Worm (Caenorhabditis elegans) whole organism, L1 larva: Measurements from ENCODE around the gene srx-6.
"Not testable (repeated sequence)": the region's sequence is repeated elsewhere in the genome, so short reads cannot be mapped to it uniquely, and the experiment has no call there.

Experiments used
- C04F5.9 ChIP-seq: sonication (generic microtip); optimal IDR thresholded peaks from 2 replicates; lab custom pipeline; 2016; ENCODE audit warnings: missing genetic modification characterization, missing compliant biosample characterization
- C34B4.2 ChIP-seq: sonication (generic microtip); optimal IDR thresholded peaks from 2 replicates; lab custom pipeline; 2017; ENCODE audit warnings: mild to moderate bottlenecking, missing genetic modification characterization, missing compliant biosample characterization
- F16B12.6 ChIP-seq: fragments of 150-350 bp; optimal IDR thresholded peaks from 2 replicates; lab custom pipeline; 2014; ENCODE audit warnings: missing biosample characterization, missing genetic modification characterization
- aha-1 ChIP-seq: fragments of 150-350 bp; optimal IDR thresholded peaks from 2 replicates; lab custom pipeline; 2014; ENCODE audit warnings: missing biosample characterization, missing genetic modification characterization
- alr-1 ChIP-seq: fragments of 200-800 bp; sonication (Bioruptor generic); optimal IDR thresholded peaks from 2 replicates; lab custom pipeline; 2018; ENCODE audit warnings: borderline replicate concordance, mild to moderate bottlenecking, missing genetic modification characterization, missing compliant biosample characterization
- aly-2 ChIP-seq: fragments of 150-350 bp; optimal IDR thresholded peaks from 2 replicates; lab custom pipeline; 2014; ENCODE audit warnings: missing biosample characterization, missing genetic modification characterization
- blmp-1 ChIP-seq: fragments of 150-350 bp; optimal IDR thresholded peaks from 2 replicates; lab custom pipeline; 2014; ENCODE audit warnings: missing biosample characterization, missing genetic modification characterization
- ceh-63 ChIP-seq: fragments of 200-800 bp; sonication (Bioruptor generic); optimal IDR thresholded peaks from 2 replicates; lab custom pipeline; 2018; ENCODE audit warnings: mild to moderate bottlenecking, missing genetic modification characterization, missing compliant biosample characterization
- dpl-1 ChIP-seq, 3 experiments: fragments of 150-350 bp in 2 of 3; sonication (generic microtip) in 1 of 3; optimal IDR thresholded peaks; 2 replicates each; lab custom pipeline; 2014 to 2017; ENCODE audit warnings: missing biosample characterization in 3 of 3, missing genetic modification characterization in 3 of 3, missing genetic modification reagents in 3 of 3
- efl-1 ChIP-seq, 4 experiments: fragments of 150-350 bp; optimal IDR thresholded peaks in 3 of 4; peaks in 1 of 4; 1 replicate in 1 of 4; 2 replicates in 3 of 4; lab custom pipeline; 2014; ENCODE audit warnings: missing biosample characterization in 2 of 4, missing genetic modification characterization in 2 of 4, missing genetic modification reagents in 2 of 4
- egl-13 ChIP-seq: sonication (generic microtip); optimal IDR thresholded peaks from 2 replicates; lab custom pipeline; 2016; ENCODE audit warnings: missing genotype, missing genetic modification reagents, missing genetic modification characterization, missing compliant biosample characterization
- elt-3 ChIP-seq, 6 experiments: fragments of 150-350 bp in 1 of 6; sonication (generic microtip); optimal IDR thresholded peaks; 2 replicates each; lab custom pipeline; 2017 to 2018; ENCODE audit warnings: missing biosample characterization in 6 of 6, missing genetic modification characterization in 6 of 6, inconsistent platforms in 1 of 6
- ets-5 ChIP-seq: fragments of 200-800 bp; sonication (Bioruptor generic); IDR thresholded peaks from 2 replicates; pipeline ENCODE4 v1.3.6; 2022; ENCODE audit warnings: missing genetic modification characterization, missing compliant biosample characterization
- fkh-4 ChIP-seq: sonication (generic microtip); optimal IDR thresholded peaks from 2 replicates; lab custom pipeline; 2016; ENCODE audit warnings: missing compliant biosample characterization, missing genetic modification characterization, borderline replicate concordance
- fos-1 ChIP-seq: fragments of 150-350 bp; optimal IDR thresholded peaks from 2 replicates; lab custom pipeline; 2014; ENCODE audit warnings: missing biosample characterization, missing genetic modification characterization
- hlh-17 ChIP-seq: fragments of 200-800 bp; sonication (Bioruptor generic); optimal IDR thresholded peaks from 2 replicates; lab custom pipeline; 2018; ENCODE audit warnings: missing genetic modification characterization, mild to moderate bottlenecking, missing compliant biosample characterization, moderate library complexity, borderline replicate concordance
- isw-1 ChIP-seq: fragments of 200-800 bp; sonication (Bioruptor generic); IDR thresholded peaks from 2 replicates; pipeline ENCODE4 v1.3.6; 2022; ENCODE audit warnings: missing genetic modification characterization, missing compliant biosample characterization
- lin-14 ChIP-seq: fragments of 200-800 bp; sonication (Bioruptor generic); optimal IDR thresholded peaks from 2 replicates; lab custom pipeline; 2018; ENCODE audit warnings: mild to moderate bottlenecking, missing genetic modification characterization, moderate library complexity, missing compliant biosample characterization
- lin-35 ChIP-seq, 2 experiments: fragments of 150-350 bp; optimal IDR thresholded peaks; 2 replicates each; lab custom pipeline; 2014; ENCODE audit warnings: missing biosample characterization in 2 of 2, missing genetic modification characterization in 2 of 2, missing genetic modification reagents in 2 of 2
- lin-39 ChIP-seq: fragments of 150-350 bp; optimal IDR thresholded peaks from 2 replicates; lab custom pipeline; 2014; ENCODE audit warnings: missing biosample characterization, missing genetic modification reagents, missing genetic modification characterization
- mdl-1 ChIP-seq, 2 experiments: fragments of 150-350 bp; optimal IDR thresholded peaks; 2 replicates each; lab custom pipeline; 2014 to 2017; ENCODE audit warnings: missing biosample characterization in 2 of 2, missing genetic modification characterization in 2 of 2, inconsistent platforms in 1 of 2
- mep-1 ChIP-seq: fragments of 150-350 bp; optimal IDR thresholded peaks from 2 replicates; lab custom pipeline; 2014; ENCODE audit warnings: missing biosample characterization, missing genetic modification characterization
- nhr-11 ChIP-seq: fragments of 150-350 bp; optimal IDR thresholded peaks from 2 replicates; lab custom pipeline; 2014; ENCODE audit warnings: missing biosample characterization, missing genetic modification characterization
- nhr-12 ChIP-seq: sonication (generic microtip); optimal IDR thresholded peaks from 2 replicates; lab custom pipeline; 2017; ENCODE audit warnings: missing biosample characterization, missing genetic modification characterization
- nhr-237 ChIP-seq: fragments of 150-350 bp; optimal IDR thresholded peaks from 2 replicates; lab custom pipeline; 2014; ENCODE audit warnings: missing biosample characterization, missing genetic modification characterization
- nhr-28 ChIP-seq: fragments of 150-350 bp; optimal IDR thresholded peaks from 2 replicates; lab custom pipeline; 2014; ENCODE audit warnings: missing biosample characterization, missing genetic modification characterization
- nhr-47 ChIP-seq: sonication (generic microtip); optimal IDR thresholded peaks from 2 replicates; lab custom pipeline; 2016; ENCODE audit warnings: mild to moderate bottlenecking, missing genetic modification characterization, moderate library complexity, missing compliant biosample characterization
- nhr-84 ChIP-seq: sonication (generic microtip); optimal IDR thresholded peaks from 2 replicates; lab custom pipeline; 2017; ENCODE audit warnings: missing biosample characterization, missing genetic modification characterization
- pag-3 ChIP-seq: sonication (generic microtip); optimal IDR thresholded peaks from 2 replicates; lab custom pipeline; 2017; ENCODE audit warnings: missing genetic modification characterization, mild to moderate bottlenecking, missing compliant biosample characterization, antibody characterized with exemption, borderline replicate concordance; ENCODE audit not compliant: insufficient read depth
- pax-3 ChIP-seq: fragments of 200-800 bp; sonication (Bioruptor generic); optimal IDR thresholded peaks from 2 replicates; lab custom pipeline; 2018; ENCODE audit warnings: mild to moderate bottlenecking, missing genetic modification characterization, moderate library complexity, missing compliant biosample characterization
- pqm-1 ChIP-seq: sonication (generic microtip); optimal IDR thresholded peaks from 3 replicates; lab custom pipeline; 2017; ENCODE audit warnings: missing biosample characterization, missing genetic modification characterization
- rnt-1 ChIP-seq: sonication (generic microtip); optimal IDR thresholded peaks from 2 replicates; lab custom pipeline; 2016; ENCODE audit warnings: mild to moderate bottlenecking, missing genetic modification characterization, moderate library complexity, missing compliant biosample characterization
- skn-1 ChIP-seq: fragments of 150-350 bp; optimal IDR thresholded peaks from 2 replicates; lab custom pipeline; 2014; ENCODE audit warnings: missing biosample characterization, missing genetic modification characterization
- sptf-1 ChIP-seq: fragments of 150-350 bp; optimal IDR thresholded peaks from 2 replicates; lab custom pipeline; 2014; ENCODE audit warnings: missing biosample characterization, missing genetic modification characterization
- swsn-7 ChIP-seq: sonication (generic microtip); optimal IDR thresholded peaks from 2 replicates; lab custom pipeline; 2016; ENCODE audit warnings: missing genetic modification characterization, missing compliant biosample characterization
- tbx-2 ChIP-seq: sonication (generic microtip); optimal IDR thresholded peaks from 2 replicates; lab custom pipeline; 2016; ENCODE audit warnings: missing genetic modification characterization, missing compliant biosample characterization
- unc-30 ChIP-seq: sonication (generic microtip); optimal IDR thresholded peaks from 2 replicates; lab custom pipeline; 2017; ENCODE audit warnings: missing biosample characterization, missing genetic modification characterization
- unc-86 ChIP-seq: sonication (generic microtip); optimal IDR thresholded peaks from 2 replicates; lab custom pipeline; 2016; ENCODE audit warnings: missing genetic modification characterization, missing compliant biosample characterization
- xbp-1 ChIP-seq: sonication (generic microtip); optimal IDR thresholded peaks from 2 replicates; lab custom pipeline; 2016; ENCODE audit warnings: missing genetic modification characterization, missing compliant biosample characterization
- zag-1 ChIP-seq: fragments of 150-350 bp; optimal IDR thresholded peaks from 2 replicates; lab custom pipeline; 2014; ENCODE audit warnings: missing biosample characterization, missing genetic modification characterization
- ztf-11 ChIP-seq, 2 experiments: sonication (generic microtip); optimal IDR thresholded peaks; 2 replicates each; lab custom pipeline; 2016 to 2017; ENCODE audit warnings: missing genetic modification characterization in 2 of 2, missing biosample characterization in 1 of 2, missing compliant biosample characterization in 1 of 2

srx-6 gene

DNA sequence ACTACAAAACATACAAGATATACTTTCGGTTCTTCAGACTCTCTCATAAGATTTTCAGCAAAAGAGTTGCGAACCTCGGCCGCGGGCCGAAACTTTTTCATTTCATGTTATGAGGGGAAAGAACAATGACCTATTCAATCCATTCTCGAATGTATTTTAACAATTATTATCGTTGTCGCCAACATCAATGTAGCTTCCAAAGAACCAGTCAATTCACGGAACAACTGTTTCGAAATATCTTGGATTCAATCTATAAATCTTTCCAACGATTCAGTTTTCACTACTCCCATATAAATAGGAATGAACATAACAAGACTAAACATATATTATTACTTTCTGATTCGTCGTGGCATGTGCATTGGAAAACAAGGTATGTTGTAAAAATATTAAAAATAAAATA, 6.0 kb downstream of the srx-6 start, which contains the start of gene F07G11.1:
TSS of gene F07G11.1 (plus strand) at position 301 of the 400 bp plus-strand sequence.
- no peak for TF ChIP-seq efl-1 (optimal IDR thresholded peaks at IDR 0.05; lab: Kevin White, UChicago)
- peak in 1 of 2 experiments; percentile 28 for TF ChIP-seq efl-1 (GFP tag; optimal IDR thresholded peaks at IDR 0.05 in 1 of 2; lab: Kevin White, UChicago)
- no peak for TF ChIP-seq elt-3 (tag; optimal IDR thresholded peaks at IDR 0.05; lab: Kevin White, UChicago)
- no peak for TF ChIP-seq C34B4.2 (tag; lab: Kevin White, UChicago)
- no peak for TF ChIP-seq pax-3 (tag; lab: Kevin White, UChicago)

DNA sequence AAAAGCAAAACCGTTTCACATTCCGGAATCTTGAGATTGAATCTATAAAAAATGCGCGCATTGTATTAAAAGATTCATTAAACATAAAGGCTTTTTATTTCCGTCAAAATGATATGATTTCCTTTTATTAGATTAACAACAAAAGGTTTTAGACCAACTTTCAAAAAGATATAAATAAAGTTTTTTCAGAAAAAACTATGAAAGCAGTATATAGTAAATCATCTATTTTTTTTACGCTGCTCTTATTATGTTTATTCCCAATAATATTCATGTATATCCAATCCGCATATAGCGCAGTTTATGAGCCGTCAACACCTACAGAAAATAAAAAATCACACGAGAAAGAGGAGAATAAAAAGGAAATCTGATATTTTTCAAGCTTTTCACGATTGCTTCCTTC, 8.6 kb downstream of the srx-6 start, which contains the start of gene F07G11.2:
TSS of gene F07G11.2 (plus strand) at position 301 of the 400 bp plus-strand sequence.
- TF ChIP-seq blmp-1, zag-1, nhr-84 (tag; lab: Kevin White, UChicago): not testable (repeated sequence)

DNA sequence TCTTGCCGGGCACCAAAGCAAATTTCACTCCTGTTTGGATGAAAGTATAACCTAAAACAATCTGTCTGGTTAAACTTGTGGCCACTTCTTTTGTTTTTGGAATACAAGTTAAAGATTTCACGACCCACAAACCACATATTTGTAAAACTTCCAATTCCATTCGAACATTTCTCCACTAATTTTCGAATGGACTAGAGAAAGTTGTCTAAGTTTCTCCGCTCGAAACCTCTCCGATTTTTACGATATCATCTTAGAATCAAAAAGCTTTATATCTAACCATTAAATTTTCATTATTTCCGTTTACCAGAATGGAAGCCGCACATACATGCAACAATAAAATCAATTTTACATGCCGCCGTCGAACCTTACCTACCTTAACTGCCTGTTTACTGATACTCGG, 14.7 kb downstream of the srx-6 start, which contains the start of gene F07G11.3:
TSS of gene F07G11.3 (plus strand) at position 301 of the 400 bp plus-strand sequence.
- TF ChIP-seq hlh-17 (GFP tag; lab: Kevin White, UChicago) (no peak), xbp-1 (tag; lab: Kevin White, UChicago) (no peak), nhr-12 (tag; lab: Kevin White, UChicago) (no peak), nhr-47 (tag; lab: Kevin White, UChicago) (no peak), dpl-1 (GFP tag; optimal IDR thresholded peaks at IDR 0.05; lab: Kevin White, UChicago) (no peak), blmp-1 (tag; lab: Kevin White, UChicago) (no peak), fos-1 (tag; lab: Kevin White, UChicago) (no peak), zag-1 (tag; lab: Kevin White, UChicago) (no peak), pax-3 (tag; lab: Kevin White, UChicago) (no peak), alr-1 (tag; lab: Kevin White, UChicago) (no peak), aha-1 (tag; lab: Kevin White, UChicago) (no peak)

DNA sequence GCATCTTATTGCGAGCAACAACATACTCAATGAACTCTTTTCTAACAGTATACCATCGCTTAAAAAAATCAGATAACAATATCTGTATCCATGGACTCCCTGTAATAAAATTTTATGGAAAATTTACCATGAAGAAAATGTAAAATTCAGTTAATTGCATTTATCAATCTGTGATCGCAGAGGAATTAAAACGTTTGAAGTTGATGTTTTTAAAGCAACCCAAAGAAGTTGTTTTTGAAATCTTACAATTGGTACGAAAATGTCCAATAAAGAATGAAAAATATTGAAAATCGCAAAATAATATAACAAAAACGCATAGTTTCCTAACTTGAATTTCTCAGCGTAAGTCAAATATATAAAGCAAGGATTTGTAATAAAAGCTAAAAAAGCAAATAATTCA, 15.9 kb downstream of the srx-6 start, which contains the start of gene srj-32:
TSS of gene srj-32 (minus strand) at position 101 of the 400 bp plus-strand sequence.
- TF ChIP-seq ceh-63 (GFP tag; lab: Kevin White, UChicago) (no peak), nhr-47 (tag; lab: Kevin White, UChicago) (no peak), lin-39 (tag; lab: Kevin White, UChicago) (no peak), mep-1 (no peak), fos-1 (tag; lab: Kevin White, UChicago) (no peak), sptf-1 (no peak), mdl-1 (tag; optimal IDR thresholded peaks at IDR 0.05; lab: Kevin White, UChicago) (no peak), C04F5.9 (tag; lab: Kevin White, UChicago) (no peak), egl-13 (tag; lab: Kevin White, UChicago) (no peak), unc-30 (tag; lab: Kevin White, UChicago) (no peak), rnt-1 (tag; lab: Kevin White, UChicago) (no peak), nhr-11 (tag; lab: Kevin White, UChicago) (no peak), nhr-28 (no peak), aha-1 (tag; lab: Kevin White, UChicago) (no peak)

DNA sequence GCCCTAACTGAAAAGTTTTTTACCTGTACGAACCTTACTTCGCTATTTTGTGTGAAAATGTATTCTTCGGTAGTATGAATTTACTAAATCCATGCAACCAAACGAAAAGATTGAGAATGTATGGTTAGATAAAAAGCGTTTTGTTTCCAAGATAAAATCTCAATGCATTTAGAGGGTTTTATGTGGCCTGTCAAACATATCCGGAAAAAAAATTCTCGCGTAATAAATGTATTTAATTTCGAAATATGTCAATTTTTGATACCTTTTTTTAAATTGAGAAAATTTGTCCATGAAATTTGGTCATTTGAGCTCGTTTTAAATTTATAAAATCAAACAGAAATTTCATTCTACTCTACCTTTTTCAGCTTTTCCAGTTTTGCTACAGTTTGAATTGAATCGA, 17.9 kb downstream of the srx-6 start, which contains the start of gene F07G11.4:
TSS of gene F07G11.4 (minus strand) at position 101 of the 400 bp plus-strand sequence.
- TF ChIP-seq aly-2 (tag; lab: Kevin White, UChicago): no peak
- no peak for TF ChIP-seq C04F5.9 (tag; lab: Kevin White, UChicago)
- TF ChIP-seq nhr-12 (tag; lab: Kevin White, UChicago): no peak
- TF ChIP-seq ets-5 (GFP tag; lab: Robert Waterston, UW): no peak
- TF ChIP-seq unc-86 (tag; lab: Kevin White, UChicago): no peak
- TF ChIP-seq lin-14 (GFP tag; lab: Kevin White, UChicago): no peak
- TF ChIP-seq swsn-7 (tag; lab: Kevin White, UChicago): no peak
- no peak for TF ChIP-seq fkh-4 (tag; lab: Kevin White, UChicago)
- no peak for TF ChIP-seq pax-3 (tag; lab: Kevin White, UChicago)
- TF ChIP-seq lin-35 (GFP tag; optimal IDR thresholded peaks at IDR 0.05; lab: Kevin White, UChicago): no peak
- no peak for TF ChIP-seq nhr-237 (tag; lab: Kevin White, UChicago)
- TF ChIP-seq skn-1 (tag; lab: Kevin White, UChicago): no peak
- no peak for TF ChIP-seq dpl-1 (GFP tag; optimal IDR thresholded peaks at IDR 0.05; lab: Kevin White, UChicago)
- no peak for TF ChIP-seq pqm-1 (tag; lab: Kevin White, UChicago)
- no peak for TF ChIP-seq tbx-2 (tag; lab: Kevin White, UChicago)
- no peak for TF ChIP-seq isw-1
- TF ChIP-seq ceh-63 (GFP tag; lab: Kevin White, UChicago): no peak
- no peak for TF ChIP-seq F16B12.6
- TF ChIP-seq ztf-11 (tag; optimal IDR thresholded peaks at IDR 0.05; lab: Kevin White, UChicago): no peak
- TF ChIP-seq pag-3 (tag; lab: Kevin White, UChicago): no peak
